Worm (Caenorhabditis elegans): ENCODE measurements around the gene F59D12.3.

Gene F59D12.3

ce11 chrX:15696400-15696799 lies 45.6 kb upstream of the F59D12.3 start, which contains the start of gene ZK662.2:
Gene ZK662.2, plus strand, starts transcription at chrX:15696700.
- TF ChIP-seq mdl-1 (tag; optimal IDR thresholded peaks at IDR 0.05): no peak
- TF ChIP-seq nhr-237 (tag; optimal IDR thresholded peaks at IDR 0.05): no peak
- no peak for TF ChIP-seq lin-13 (GFP tag; optimal IDR thresholded peaks at IDR 0.05)
- no peak for TF ChIP-seq ztf-1 (GFP tag; conservative IDR thresholded peaks at IDR 0.05)
- TF ChIP-seq blmp-1 (tag; optimal IDR thresholded peaks at IDR 0.05; ENCODE audit: insufficient read depth): no peak
- no peak for TF ChIP-seq crh-2 (tag; optimal IDR thresholded peaks at IDR 0.05)
- TF ChIP-seq elt-1 (tag; optimal IDR thresholded peaks at IDR 0.05): no peak
- no peak for TF ChIP-seq nhr-21 (tag; optimal IDR thresholded peaks at IDR 0.05)
- TF ChIP-seq ZK546.5 (tag; optimal IDR thresholded peaks at IDR 0.05): no peak
- no peak for TF ChIP-seq mab-5 (tag; optimal IDR thresholded peaks at IDR 0.05)
- TF ChIP-seq nhr-77 (tag; optimal IDR thresholded peaks at IDR 0.05): no peak
- no peak for TF ChIP-seq C34F6.9 (tag; optimal IDR thresholded peaks at IDR 0.05)
- TF ChIP-seq skn-1 (tag; optimal IDR thresholded peaks at IDR 0.05): no peak
- no peak for TF ChIP-seq alr-1 (tag; optimal IDR thresholded peaks at IDR 0.05)
- no peak for TF ChIP-seq nhr-25 (tag; optimal IDR thresholded peaks at IDR 0.05)
- no peak for TF ChIP-seq fos-1 (tag; optimal IDR thresholded peaks at IDR 0.05)
- no peak for TF ChIP-seq gmeb-1 (tag; optimal IDR thresholded peaks at IDR 0.05)

- TF ChIP-seq C34F6.9 (tag; optimal IDR thresholded peaks at IDR 0.05): no peak
These were observed 42.7 kb upstream of the F59D12.3 start for ce11 chrX:15693466-15693865.

ce11 chrX:15689244-15689643 lies 38.5 kb upstream of the F59D12.3 start, which contains the start of gene C03H12.1:
Gene C03H12.1, plus strand, starts transcription at chrX:15689449.
- TF ChIP-seq crh-2 (tag; optimal IDR thresholded peaks at IDR 0.05): peak; percentile 32
- TF ChIP-seq fos-1 (tag; optimal IDR thresholded peaks at IDR 0.05): peak; percentile 39
- TF ChIP-seq nhr-6 (tag; optimal IDR thresholded peaks at IDR 0.05): no peak
- TF ChIP-seq gmeb-1 (tag; optimal IDR thresholded peaks at IDR 0.05): peak; percentile 24
- no peak for TF ChIP-seq alr-1 (tag; optimal IDR thresholded peaks at IDR 0.05)
- TF ChIP-seq nhr-129 (tag; optimal IDR thresholded peaks at IDR 0.05): peak; percentile 18

ce11 chrX:15681393-15681792 lies 30.6 kb upstream of the F59D12.3 start, which contains the start of gene gpn-1:
Gene gpn-1, plus strand, starts transcription at chrX:15681693.
- no peak for TF ChIP-seq nhr-23 (tag; optimal IDR thresholded peaks at IDR 0.05)
- TF ChIP-seq lin-13 (GFP tag; optimal IDR thresholded peaks at IDR 0.05): no peak
- no peak for TF ChIP-seq ama-1 (optimal IDR thresholded peaks at IDR 0.05)
- no peak for TF ChIP-seq Y55F3AM.14 (GFP tag; optimal IDR thresholded peaks at IDR 0.05)
- no peak for TF ChIP-seq ZK546.5 (tag; optimal IDR thresholded peaks at IDR 0.05)
- no peak for TF ChIP-seq nhr-10 (tag; optimal IDR thresholded peaks at IDR 0.05)
- TF ChIP-seq nhr-129 (tag; optimal IDR thresholded peaks at IDR 0.05): no peak
- no peak for TF ChIP-seq crh-2 (tag; optimal IDR thresholded peaks at IDR 0.05)
- TF ChIP-seq aly-2 (tag; optimal IDR thresholded peaks at IDR 0.05): no peak
- no peak for TF ChIP-seq snpc-4 (tag; optimal IDR thresholded peaks at IDR 0.05)
- no peak for TF ChIP-seq alr-1 (tag; optimal IDR thresholded peaks at IDR 0.05)
- TF ChIP-seq nhr-11 (tag; optimal IDR thresholded peaks at IDR 0.05): no peak
- TF ChIP-seq sem-4 (tag; optimal IDR thresholded peaks at IDR 0.05): no peak
- no peak for TF ChIP-seq sma-9 (GFP tag; optimal IDR thresholded peaks at IDR 0.05)
- no peak for TF ChIP-seq sma-9 (tag; optimal IDR thresholded peaks at IDR 0.05)
- no peak for TF ChIP-seq unc-39 (tag; optimal IDR thresholded peaks at IDR 0.05)
- TF ChIP-seq egl-27 (tag; optimal IDR thresholded peaks at IDR 0.05): no peak
- no peak for TF ChIP-seq sma-3 (GFP tag; optimal IDR thresholded peaks at IDR 0.05)

ce11 chrX:15675622-15676021 lies 24.9 kb upstream of the F59D12.3 start, which contains the start of gene F59D12.2:
Gene F59D12.2, minus strand, starts transcription at chrX:15675722.
- TF ChIP-seq nhr-237 (tag; optimal IDR thresholded peaks at IDR 0.05) (no peak), alr-1 (tag; optimal IDR thresholded peaks at IDR 0.05) (no peak), nhr-11 (tag; optimal IDR thresholded peaks at IDR 0.05) (no peak), sma-3 (GFP tag; optimal IDR thresholded peaks at IDR 0.05) (no peak), snpc-4 (tag; optimal IDR thresholded peaks at IDR 0.05) (no peak), nhr-10 (tag; optimal IDR thresholded peaks at IDR 0.05) (no peak), gmeb-1 (tag; optimal IDR thresholded peaks at IDR 0.05) (no peak), peb-1 (tag; optimal IDR thresholded peaks at IDR 0.05) (no peak)

ce11 chrX:15668695-15669094 lies 17.9 kb upstream of the F59D12.3 start:
- TF ChIP-seq sma-9 (GFP tag; optimal IDR thresholded peaks at IDR 0.05) (peak; percentile 38), sma-9 (tag; optimal IDR thresholded peaks at IDR 0.05) (no peak), egl-27 (tag; optimal IDR thresholded peaks at IDR 0.05) (no peak), blmp-1 (tag; optimal IDR thresholded peaks at IDR 0.05; ENCODE audit: insufficient read depth) (no peak), alr-1 (tag; optimal IDR thresholded peaks at IDR 0.05) (no peak), elt-1 (tag; optimal IDR thresholded peaks at IDR 0.05) (no peak), ztf-11 (tag; optimal IDR thresholded peaks at IDR 0.05) (no peak), nhr-10 (tag; optimal IDR thresholded peaks at IDR 0.05) (no peak), nhr-6 (tag; optimal IDR thresholded peaks at IDR 0.05) (no peak)
